Fruit fly (Drosophila melanogaster) whole organism, pupa: ENCODE results near the gene gce.

Experiments used
- CG10348 ChIP-seq: fragments of 200-800 bp; sonication (Bioruptor generic); IDR thresholded peaks from 2 replicates; pipeline ENCODE4 v1.3.6; 2022; ENCODE audit warnings: missing biosample characterization, missing genetic modification characterization
- CG12605 ChIP-seq: fragments of 200-800 bp; sonication (Bioruptor generic); IDR thresholded peaks from 2 replicates; pipeline ENCODE4 v1.3.6; 2022; ENCODE audit warnings: missing biosample characterization, missing genetic modification characterization
- CG13204 ChIP-seq: fragments of 200-800 bp; sonication (Bioruptor generic); optimal IDR thresholded peaks from 2 replicates; lab custom pipeline; 2018; ENCODE audit warnings: missing biosample characterization, mild to moderate bottlenecking, missing genetic modification characterization, moderate library complexity
- CG14655 ChIP-seq: fragments of 200-800 bp; sonication (Bioruptor generic); optimal IDR thresholded peaks from 3 replicates; lab custom pipeline; 2017; ENCODE audit warnings: mild to moderate bottlenecking, missing biosample characterization, missing genetic modification reagents, missing genetic modification characterization
- CG15710 ChIP-seq: fragments of 200-800 bp; sonication (Bioruptor generic); optimal IDR thresholded peaks from 2 replicates; lab custom pipeline; 2018; ENCODE audit warnings: missing biosample characterization, mild to moderate bottlenecking, missing genetic modification characterization, moderate library complexity
- CG17806 ChIP-seq: fragments of 200-800 bp; sonication (Bioruptor generic); optimal IDR thresholded peaks from 2 replicates; lab custom pipeline; 2018; ENCODE audit warnings: missing biosample characterization, mild to moderate bottlenecking, missing genetic modification characterization, moderate library complexity
- CG32121 ChIP-seq: fragments of 200-800 bp; sonication (Bioruptor generic); IDR thresholded peaks from 2 replicates; pipeline ENCODE4 v1.3.6; 2022; ENCODE audit warnings: missing biosample characterization, missing genetic modification characterization
- CG34367 ChIP-seq: fragments of 200-800 bp; sonication (Bioruptor generic); optimal IDR thresholded peaks from 2 replicates; lab custom pipeline; 2018; ENCODE audit warnings: missing biosample characterization, mild to moderate bottlenecking, missing genetic modification characterization
- CG4496 ChIP-seq: fragments of 200-800 bp; sonication (Bioruptor generic); IDR thresholded peaks from 3 replicates; pipeline ENCODE4 v1.3.6; 2022; ENCODE audit warnings: missing biosample characterization, missing genetic modification characterization
- CG8159 ChIP-seq: fragments of 200-800 bp; sonication (Bioruptor generic); optimal IDR thresholded peaks from 3 replicates; lab custom pipeline; 2018; ENCODE audit warnings: missing biosample characterization, mild to moderate bottlenecking, missing genetic modification characterization, moderate library complexity
- CG8301 ChIP-seq: fragments of 200-800 bp; sonication (Bioruptor generic); optimal IDR thresholded peaks from 2 replicates; lab custom pipeline; 2018; ENCODE audit warnings: missing biosample characterization, mild to moderate bottlenecking, missing genetic modification characterization
- CG9948 ChIP-seq: fragments of 200-800 bp; sonication (Bioruptor generic); optimal IDR thresholded peaks from 2 replicates; lab custom pipeline; 2018; ENCODE audit warnings: missing biosample characterization, mild to moderate bottlenecking, missing genetic modification characterization, moderate library complexity
- D1 ChIP-seq: fragments of 200-800 bp; sonication (Bioruptor generic); optimal IDR thresholded peaks from 2 replicates; lab custom pipeline; 2018; ENCODE audit warnings: missing biosample characterization, mild to moderate bottlenecking, missing genetic modification characterization, moderate library complexity
- EcR ChIP-seq: fragments of 200-800 bp; sonication (Bioruptor generic); optimal IDR thresholded peaks from 3 replicates; lab custom pipeline; 2019; ENCODE audit warnings: missing biosample characterization, missing genetic modification characterization, mild to moderate bottlenecking, moderate library complexity, missing genetic modification reagents
- Ets98B ChIP-seq: fragments of 200-800 bp; sonication (Bioruptor generic); IDR thresholded peaks from 2 replicates; pipeline ENCODE4 v1.3.6; 2022; ENCODE audit warnings: missing biosample characterization, missing genetic modification characterization
- Pif1A ChIP-seq: fragments of 200-800 bp; sonication (Bioruptor generic); optimal IDR thresholded peaks from 3 replicates; lab custom pipeline; 2016; ENCODE audit warnings: missing biosample characterization, missing genetic modification characterization
- Pif1B ChIP-seq: fragments of 200-800 bp; sonication (Bioruptor generic); optimal IDR thresholded peaks from 3 replicates; lab custom pipeline; 2016; ENCODE audit warnings: missing biosample characterization, missing genetic modification characterization
- Snoo ChIP-seq: fragments of 200-800 bp; sonication (Bioruptor generic); optimal IDR thresholded peaks from 3 replicates; lab custom pipeline; 2017; ENCODE audit warnings: missing biosample characterization, mild to moderate bottlenecking, missing genetic modification characterization, inconsistent platforms
- fd96Ca ChIP-seq: fragments of 200-800 bp; sonication (Bioruptor generic); IDR thresholded peaks from 3 replicates; pipeline ENCODE4 v1.3.6; 2022; ENCODE audit warnings: missing biosample characterization, missing genetic modification characterization
- gl ChIP-seq: fragments of 200-800 bp; sonication (Bioruptor generic); optimal IDR thresholded peaks from 2 replicates; lab custom pipeline; 2018; ENCODE audit warnings: missing biosample characterization, mild to moderate bottlenecking, missing genetic modification characterization
- rn ChIP-seq: fragments of 200-800 bp; sonication (Bioruptor generic); IDR thresholded peaks from 2 replicates; pipeline ENCODE4 v1.3.6; 2022; ENCODE audit warnings: missing biosample characterization, missing genetic modification characterization

Gene gce

DNA sequence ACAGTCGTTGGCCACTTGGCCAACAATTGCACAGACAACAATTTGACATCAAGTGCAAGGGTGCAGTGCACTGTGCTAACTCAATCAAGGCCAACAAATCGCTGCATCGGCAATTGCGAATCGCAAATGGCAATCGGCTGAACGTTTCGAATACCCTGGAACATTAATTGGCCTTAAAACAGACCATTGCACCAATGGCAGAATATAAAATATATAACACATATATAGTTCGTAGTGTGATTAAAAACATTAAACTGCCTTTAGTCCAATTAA lies 15.3 kb downstream of the gce start:
- TF ChIP-seq CG15710 (tag; lab: Kevin White, UChicago) (no peak), gl (tag; lab: Kevin White, UChicago) (no peak), CG12605 (no peak), EcR (peak; percentile 70), CG17806 (tag; lab: Kevin White, UChicago) (no peak)

DNA sequence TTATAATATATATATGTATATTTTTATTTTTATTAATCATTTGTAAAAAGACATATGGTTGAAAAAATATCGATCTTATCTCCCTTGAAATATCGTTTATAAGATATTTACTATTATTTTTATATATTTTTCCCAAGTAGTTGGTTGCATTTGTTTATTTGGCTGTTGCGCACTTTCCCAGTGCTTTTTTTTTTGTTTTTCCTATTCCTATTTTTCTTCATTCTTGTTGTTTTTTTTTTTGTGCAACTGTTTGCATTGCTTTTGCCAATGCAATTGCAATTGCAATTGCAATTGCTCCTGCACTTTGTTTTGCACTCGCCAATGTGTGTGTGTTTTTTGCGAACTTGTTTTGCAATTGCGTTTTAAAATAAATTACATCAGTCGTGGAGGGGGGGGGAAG lies 15.8 kb downstream of the gce start:
- TF ChIP-seq CG10348 (no peak), CG12605 (peak; percentile 94), CG34367 (tag; lab: Kevin White, UChicago) (no peak), CG4496 (GFP tag; lab: Robert Waterston, UW) (peak; percentile 90), rn (GFP tag; lab: Robert Waterston, UW) (0 out of 2 replicates have a peak, but pooled peaks have one; percentile 21), Pif1B (GFP tag; lab: Kevin White, UChicago) (no peak), Ets98B (peak; percentile 75), CG8159 (tag; lab: Kevin White, UChicago) (no peak), Snoo (tag; lab: Kevin White, UChicago) (no peak), fd96Ca (GFP tag; lab: Robert Waterston, UW) (no peak), Pif1A (GFP tag; lab: Kevin White, UChicago) (no peak), CG32121 (GFP tag; lab: Robert Waterston, UW) (peak; percentile 37; the same call in 1 of the 2 replicates), CG8301 (no peak), CG14655 (GFP tag; lab: Kevin White, UChicago) (peak; percentile 45)
- TF ChIP-seq, all 21 proteins: peak for 6

DNA sequence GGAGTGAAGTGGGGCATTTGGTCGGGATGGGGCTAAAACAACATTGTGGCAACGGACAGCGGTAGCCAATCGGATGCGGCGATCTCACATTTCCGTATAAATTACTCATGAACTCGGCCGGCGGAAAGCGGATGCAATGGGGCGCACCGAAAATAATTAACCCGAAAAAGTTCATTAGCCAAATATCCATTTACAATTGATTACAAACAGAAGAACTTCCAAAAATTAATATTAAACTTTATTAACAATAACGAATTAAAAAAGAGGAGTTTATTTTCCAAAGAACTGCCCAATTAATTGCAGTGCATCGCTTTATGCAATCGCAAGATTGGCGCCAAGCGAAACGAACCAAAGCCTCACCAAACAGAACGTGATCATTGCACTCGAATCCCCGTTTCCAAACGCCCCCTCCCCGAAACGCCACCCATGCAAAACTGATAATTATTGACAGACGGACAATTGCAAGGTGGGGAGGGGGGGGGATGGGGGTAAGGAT lies 16.3 kb downstream of the gce start:
- peak; percentile 33 for TF ChIP-seq EcR
- 0 out of 2 replicates have a peak, but pooled peaks have one; percentile 14 for TF ChIP-seq CG12605
- peak; percentile 28 for TF ChIP-seq CG15710 (tag; lab: Kevin White, UChicago)
- TF ChIP-seq CG9948 (tag; lab: Kevin White, UChicago), result no peak
- TF ChIP-seq gl (tag; lab: Kevin White, UChicago), result no peak
- peak; percentile 25; the same call in 1 of the 2 replicates for TF ChIP-seq Ets98B
- no peak for TF ChIP-seq Snoo (tag; lab: Kevin White, UChicago)
- TF ChIP-seq CG32121 (GFP tag; lab: Robert Waterston, UW), result no peak; the same call in 1 of the 2 replicates
- peak; percentile 26 for TF ChIP-seq CG8159 (tag; lab: Kevin White, UChicago)
- no peak for TF ChIP-seq CG10348
- peak; percentile 18 for TF ChIP-seq CG8301
- no peak for TF ChIP-seq CG34367 (tag; lab: Kevin White, UChicago)
- peak; percentile 54; the same call in 1 of the 3 replicates for TF ChIP-seq CG4496 (GFP tag; lab: Robert Waterston, UW)
- TF ChIP-seq CG13204 (GFP tag; lab: Kevin White, UChicago), result no peak
- TF ChIP-seq Pif1A (GFP tag; lab: Kevin White, UChicago), result no peak
- TF ChIP-seq D1 (tag; lab: Kevin White, UChicago), result no peak
- TF ChIP-seq rn (GFP tag; lab: Robert Waterston, UW), result no peak
- peak; percentile 58; the same call in 1 of the 3 replicates for TF ChIP-seq fd96Ca (GFP tag; lab: Robert Waterston, UW)
- no peak for TF ChIP-seq Pif1B (GFP tag; lab: Kevin White, UChicago)
- TF ChIP-seq CG14655 (GFP tag; lab: Kevin White, UChicago), result peak; percentile 44
- TF ChIP-seq CG17806 (tag; lab: Kevin White, UChicago), result peak; percentile 17
- TF ChIP-seq, all 21 proteins: peak for 10

DNA sequence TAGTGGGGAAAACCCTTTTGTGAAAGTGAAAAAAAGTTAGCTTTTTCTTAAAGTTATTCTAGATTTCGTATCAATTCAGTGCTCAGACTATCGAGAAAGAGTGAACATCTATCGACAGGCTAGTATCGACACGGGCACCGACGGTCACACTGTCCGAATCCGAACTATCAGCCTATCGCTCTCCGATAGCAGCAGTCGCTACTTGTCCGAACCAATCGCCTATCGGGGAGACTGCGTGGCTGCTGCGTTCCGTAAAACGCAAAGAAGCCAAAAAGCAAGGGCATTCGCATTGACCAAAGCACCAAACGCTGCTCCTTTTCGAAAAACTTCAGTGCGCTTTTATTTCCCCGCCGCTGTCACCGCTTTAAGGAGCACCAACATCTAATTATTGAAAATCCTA lies 21.7 kb downstream of the gce start, which contains the start of gene Top1:
TSS of gene Top1 (plus strand) at position 190 of the 400 bp plus-strand sequence.
- TF ChIP-seq CG13204 (GFP tag; lab: Kevin White, UChicago) (no peak), fd96Ca (GFP tag; lab: Robert Waterston, UW) (no peak), EcR (no peak), CG32121 (GFP tag; lab: Robert Waterston, UW) (no peak), CG17806 (tag; lab: Kevin White, UChicago) (no peak), CG9948 (tag; lab: Kevin White, UChicago) (no peak), CG8301 (no peak), Pif1B (GFP tag; lab: Kevin White, UChicago) (no peak), rn (GFP tag; lab: Robert Waterston, UW) (no peak), CG34367 (tag; lab: Kevin White, UChicago) (no peak), Ets98B (peak; percentile 23; the same call in 1 of the 2 replicates), CG12605 (peak; percentile 32; the same call in 1 of the 2 replicates), D1 (tag; lab: Kevin White, UChicago) (no peak), CG4496 (GFP tag; lab: Robert Waterston, UW) (0 out of 3 replicates have a peak, but pooled peaks have one; percentile 15), CG15710 (tag; lab: Kevin White, UChicago) (no peak), CG10348 (no peak), Snoo (tag; lab: Kevin White, UChicago) (no peak)

DNA sequence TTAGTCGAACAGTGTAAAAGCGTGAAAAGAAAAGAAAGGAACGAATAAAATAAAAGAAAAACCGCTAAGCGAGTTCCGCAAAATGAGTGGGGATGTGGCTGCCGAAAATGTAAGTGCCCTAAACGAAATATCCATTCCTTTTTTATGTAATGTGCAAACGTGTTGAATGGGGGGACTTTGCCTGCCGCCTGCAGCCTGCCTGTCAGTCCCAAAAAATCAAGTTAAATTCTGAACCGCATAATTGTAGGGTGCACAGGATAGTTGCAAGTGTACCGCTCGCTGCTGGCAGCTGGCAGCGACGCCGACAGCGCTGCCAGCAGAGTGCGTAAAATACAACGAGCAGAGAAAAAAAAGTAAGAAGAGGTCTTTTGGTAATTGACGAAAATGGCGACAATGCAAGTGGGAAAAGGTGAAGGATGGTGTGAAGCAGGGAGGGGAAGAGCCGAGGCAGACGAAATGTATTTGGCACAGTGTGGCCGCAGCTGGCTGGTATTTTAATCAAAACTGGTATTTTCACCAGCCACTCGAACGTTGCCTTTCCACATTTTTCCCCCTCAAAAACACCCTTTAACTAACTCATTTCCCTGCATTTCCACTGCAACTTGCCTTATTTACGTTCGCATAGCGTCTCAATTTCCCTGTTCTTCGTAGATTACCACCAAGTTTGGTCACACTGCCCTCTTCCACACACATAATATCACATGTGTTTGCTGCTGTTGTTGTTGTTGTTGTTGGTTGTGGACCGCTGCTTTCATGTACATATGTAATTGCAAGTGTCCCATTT lies 22.3 kb downstream of the gce start:
- no peak for TF ChIP-seq CG14655 (GFP tag; lab: Kevin White, UChicago)
- TF ChIP-seq CG8301, result no peak
- 0 out of 2 replicates have a peak, but pooled peaks have one; percentile 23 for TF ChIP-seq CG32121 (GFP tag; lab: Robert Waterston, UW)
- TF ChIP-seq Pif1B (GFP tag; lab: Kevin White, UChicago), result no peak
- TF ChIP-seq rn (GFP tag; lab: Robert Waterston, UW), result no peak
- no peak for TF ChIP-seq CG10348
- no peak for TF ChIP-seq CG17806 (tag; lab: Kevin White, UChicago)
- TF ChIP-seq Pif1A (GFP tag; lab: Kevin White, UChicago), result no peak
- no peak for TF ChIP-seq Ets98B
- no peak for TF ChIP-seq fd96Ca (GFP tag; lab: Robert Waterston, UW)
- no peak for TF ChIP-seq CG34367 (tag; lab: Kevin White, UChicago)
- 0 out of 3 replicates have a peak, but pooled peaks have one; percentile 17 for TF ChIP-seq CG4496 (GFP tag; lab: Robert Waterston, UW)
- TF ChIP-seq Snoo (tag; lab: Kevin White, UChicago), result no peak
- TF ChIP-seq CG9948 (tag; lab: Kevin White, UChicago), result no peak
- TF ChIP-seq, all 21 proteins: peak for 2
